Worm (Caenorhabditis elegans): ENCODE results near the gene glb-29.
A peak's percentile ranks its signal among the peaks of the same experiment; 100 is the strongest.

The glb-29 gene

ce11 chrII:12008772-12009171 lies at the start of gene glb-29:
Gene glb-29, plus strand, starts transcription at chrII:12009072.
- TF ChIP-seq daf-12 (tag; optimal IDR thresholded peaks at IDR 0.05) (no peak), spr-1 (tag; optimal IDR thresholded peaks at IDR 0.05) (no peak), hif-1 (tag; optimal IDR thresholded peaks at IDR 0.05) (no peak), nhr-41 (GFP tag; IDR thresholded peaks at IDR 0.05) (no peak), F37D6.2 (tag; optimal IDR thresholded peaks at IDR 0.05) (no peak), lin-29 (GFP tag; IDR thresholded peaks at IDR 0.05) (no peak), set-16 (GFP tag; IDR thresholded peaks at IDR 0.05) (no peak), lin-38 (GFP tag; IDR thresholded peaks at IDR 0.05) (no peak), T20F7.1 (GFP tag; optimal IDR thresholded peaks at IDR 0.05) (no peak), ZK546.5 (tag; optimal IDR thresholded peaks at IDR 0.05) (no peak), dmd-9 (GFP tag; IDR thresholded peaks at IDR 0.05) (no peak), R02D3.7 (tag; optimal IDR thresholded peaks at IDR 0.05) (no peak), hmg-1.1 (GFP tag; IDR thresholded peaks at IDR 0.05) (no peak), nhr-48 (tag; optimal IDR thresholded peaks at IDR 0.05) (no peak), lin-13 (GFP tag; optimal IDR thresholded peaks at IDR 0.05) (no peak), dpl-1 (GFP tag; optimal IDR thresholded peaks at IDR 0.05) (no peak)

DNA sequence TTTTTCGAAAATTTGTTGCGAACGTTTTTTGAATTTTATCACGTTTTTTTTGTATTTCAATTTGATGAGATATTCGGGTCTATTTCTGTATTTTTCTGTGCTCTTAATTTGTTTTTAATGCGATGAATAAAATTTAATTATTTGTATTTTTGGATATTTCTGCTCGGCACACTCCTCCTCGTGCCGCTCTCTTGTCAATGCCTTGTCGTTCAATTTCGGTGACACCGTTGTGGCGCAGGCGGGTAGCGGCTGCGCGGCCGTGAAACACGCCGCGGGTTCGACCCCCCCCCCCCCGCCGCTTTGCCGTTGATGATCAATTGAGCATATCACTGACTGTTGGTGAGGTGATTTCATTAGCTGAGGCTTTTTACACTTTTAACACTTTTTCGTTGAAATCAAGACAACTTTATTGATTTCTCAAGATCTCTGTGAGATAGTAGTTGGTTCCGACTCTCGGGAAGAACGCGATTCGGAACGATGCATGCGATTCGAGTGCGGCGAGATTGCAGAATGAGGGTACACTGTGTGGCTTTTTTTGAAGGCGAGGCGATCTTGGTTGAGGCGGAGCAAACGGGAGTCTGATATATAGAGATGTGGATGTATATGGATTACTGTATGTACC lies 48.2 kb upstream of the glb-29 start:
- TF ChIP-seq Y105C5A.15 (GFP tag; IDR thresholded peaks at IDR 0.05) (peak; percentile 99), duxl-1 (tag; optimal IDR thresholded peaks at IDR 0.05; ENCODE audit: poor library complexity) (peak; percentile 88), lim-7 (GFP tag; IDR thresholded peaks at IDR 0.05) (peak; percentile 100), Y75B8A.6 (GFP tag; IDR thresholded peaks at IDR 0.05) (peak; percentile 97), lin-1 (GFP tag; IDR thresholded peaks at IDR 0.05) (peak; percentile 97), lir-3 (tag; optimal IDR thresholded peaks at IDR 0.05) (peak; percentile 93), mdl-1 (tag; optimal IDR thresholded peaks at IDR 0.05) (peak in 1 of 2 experiments; percentile 22), zfp-2 (tag; optimal IDR thresholded peaks at IDR 0.05) (peak; percentile 78), D1046.2 (GFP tag; IDR thresholded peaks at IDR 0.05) (peak; percentile 97), gei-8 (GFP tag; optimal IDR thresholded peaks at IDR 0.05) (peak; percentile 98), dpl-1 (GFP tag; optimal IDR thresholded peaks at IDR 0.05) (peak; percentile 32), daf-12 (tag; optimal IDR thresholded peaks at IDR 0.05) (no peak), madf-9 (GFP tag; conservative IDR thresholded peaks at IDR 0.05) (peak; percentile 96), nhr-41 (GFP tag; IDR thresholded peaks at IDR 0.05) (peak; percentile 97), ceh-32 (tag; optimal IDR thresholded peaks at IDR 0.05; ENCODE audit: poor library complexity) (peak; percentile 64), lsy-2 (tag; optimal IDR thresholded peaks at IDR 0.05) (peak; percentile 11 to 56), rbr-2 (tag; optimal IDR thresholded peaks at IDR 0.05) (peak; percentile 90), Y48G9A.11 (GFP tag; IDR thresholded peaks at IDR 0.05) (peak; percentile 98), nhr-77 (tag; optimal IDR thresholded peaks at IDR 0.05) (peak; percentile 16), spr-3 (GFP tag; optimal IDR thresholded peaks at IDR 0.05) (peak; percentile 94), daf-19 (GFP tag; conservative IDR thresholded peaks at IDR 0.05) (no peak), cey-2 (tag; optimal IDR thresholded peaks at IDR 0.05; ENCODE audit: borderline replicate concordance, insufficient read depth) (no peak), php-3 (GFP tag; IDR thresholded peaks at IDR 0.05) (peak; percentile 94), dmd-6 (GFP tag; IDR thresholded peaks at IDR 0.05) (peak; percentile 86), nhr-237 (tag; optimal IDR thresholded peaks at IDR 0.05) (no peak), ctbp-1 (GFP tag; IDR thresholded peaks at IDR 0.05) (peak; percentile 97), daf-8 (GFP tag; IDR thresholded peaks at IDR 0.05) (peak; percentile 90), nhr-102 (tag; optimal IDR thresholded peaks at IDR 0.05) (peak; percentile 88), madf-5 (GFP tag; IDR thresholded peaks at IDR 0.05) (peak; percentile 98 to 99), R02D3.7 (tag; optimal IDR thresholded peaks at IDR 0.05) (peak; percentile 45), sdz-12 (GFP tag; optimal IDR thresholded peaks at IDR 0.05) (peak; percentile 98), ama-1 (optimal IDR thresholded peaks at IDR 0.05) (no peak), lin-13 (GFP tag; optimal IDR thresholded peaks at IDR 0.05) (peak; percentile 64), arid-1 (GFP tag; conservative IDR thresholded peaks at IDR 0.05) (peak; percentile 99), ceh-44 (GFP tag; IDR thresholded peaks at IDR 0.05) (peak; percentile 98), dve-1 (tag; optimal IDR thresholded peaks at IDR 0.05; ENCODE audit: insufficient read depth) (peak; percentile 80), lin-39 (tag; optimal IDR thresholded peaks at IDR 0.05) (no peak)

Measured in whole organism, L4 larva.